Worm (Caenorhabditis elegans): ENCODE data around the gene trk-1.

trk-1 gene

DNA sequence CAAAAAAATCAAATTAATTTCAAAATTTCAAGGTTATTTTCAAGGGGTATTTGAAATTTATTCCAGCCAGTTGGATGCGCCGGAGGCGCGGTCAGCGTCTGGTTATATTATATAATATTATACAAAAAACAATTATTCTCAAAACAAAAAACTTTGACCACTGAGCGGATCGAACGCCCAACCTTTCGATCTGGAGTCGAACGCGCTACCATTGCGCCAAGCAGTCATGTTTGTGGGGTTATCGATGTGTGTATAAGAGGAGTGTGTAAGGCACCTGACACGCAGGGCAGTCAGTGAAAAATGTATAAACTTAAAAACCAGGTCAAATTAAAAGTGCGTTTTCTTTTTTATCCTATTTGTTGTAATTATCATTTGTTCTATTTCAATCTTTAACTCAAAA is 6.7 kb downstream of the trk-1 start (continued):
- TF ChIP-seq hlh-12 (tag; optimal IDR thresholded peaks at IDR 0.05) (no peak), ztf-26 (tag; optimal IDR thresholded peaks at IDR 0.05) (no peak), sptf-2 (GFP tag; optimal IDR thresholded peaks at IDR 0.05) (no peak), dox-1 (GFP tag; IDR thresholded peaks at IDR 0.05) (peak; percentile 58), egrh-3 (GFP tag; IDR thresholded peaks at IDR 0.05) (no peak), F37B4.10 (GFP tag; IDR thresholded peaks at IDR 0.05) (no peak), somi-1 (GFP tag; optimal IDR thresholded peaks at IDR 0.05) (no peak), let-526 (GFP tag; IDR thresholded peaks at IDR 0.05) (no peak), madf-8 (GFP tag; conservative IDR thresholded peaks at IDR 0.05) (no peak), K12H6.12 (tag; optimal IDR thresholded peaks at IDR 0.05) (no peak), Y95B8A.8 (GFP tag; IDR thresholded peaks at IDR 0.05) (no peak), ztf-18 (tag; optimal IDR thresholded peaks at IDR 0.05) (peak; percentile 34), rpc-1 (optimal IDR thresholded peaks at IDR 0.05) (peak; percentile 62), rpc-1 (tag; optimal IDR thresholded peaks at IDR 0.05) (peak; percentile 78)

DNA sequence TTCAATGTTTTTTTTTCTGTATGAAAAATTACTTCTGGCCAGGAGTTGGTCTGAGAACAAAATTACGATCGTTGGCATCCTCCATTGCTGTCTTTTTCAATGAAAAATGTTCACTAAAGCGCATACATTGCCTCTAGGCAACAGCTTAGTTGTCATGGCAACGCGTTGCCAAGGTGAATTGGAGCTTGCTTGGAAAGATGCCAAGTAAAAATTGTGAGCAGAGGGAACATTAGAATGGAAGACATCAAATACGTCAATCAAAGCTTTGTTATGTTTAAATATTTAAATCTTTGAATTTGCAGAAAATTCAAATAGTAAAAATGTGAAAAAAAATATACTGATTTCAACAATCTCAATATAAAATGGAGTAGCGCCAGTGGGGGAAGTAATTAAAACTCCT is 10.7 kb downstream of the trk-1 start, which contains the start of gene dylt-2:
TSS of gene dylt-2 (minus strand) at position 101 of the 400 bp plus-strand sequence.
- TF ChIP-seq lin-35 (GFP tag; optimal IDR thresholded peaks at IDR 0.05) (no peak), ceh-79 (tag; optimal IDR thresholded peaks at IDR 0.05) (no peak), sdz-38 (tag; optimal IDR thresholded peaks at IDR 0.05) (no peak), nfya-1 (tag; optimal IDR thresholded peaks at IDR 0.05; ENCODE audit: borderline replicate concordance, insufficient read depth) (no peak), unc-130 (GFP tag; optimal IDR thresholded peaks at IDR 0.05) (no peak), bed-1 (GFP tag; IDR thresholded peaks at IDR 0.05) (no peak), dox-1 (GFP tag; IDR thresholded peaks at IDR 0.05) (no peak), mxl-1 (tag; optimal IDR thresholded peaks at IDR 0.05) (no peak), K12H6.12 (tag; optimal IDR thresholded peaks at IDR 0.05) (no peak), sptf-2 (GFP tag; optimal IDR thresholded peaks at IDR 0.05) (no peak), cebp-2 (GFP tag; IDR thresholded peaks at IDR 0.05) (no peak), pbrm-1 (GFP tag; IDR thresholded peaks at IDR 0.05) (no peak), F33H1.4 (GFP tag; IDR thresholded peaks at IDR 0.05) (no peak), lin-54 (GFP tag; optimal IDR thresholded peaks at IDR 0.05) (no peak), ZK185.1 (tag; optimal IDR thresholded peaks at IDR 0.05; ENCODE audit: poor library complexity, severe bottlenecking) (no peak), nfyb-1 (GFP tag; IDR thresholded peaks at IDR 0.05) (no peak)

DNA sequence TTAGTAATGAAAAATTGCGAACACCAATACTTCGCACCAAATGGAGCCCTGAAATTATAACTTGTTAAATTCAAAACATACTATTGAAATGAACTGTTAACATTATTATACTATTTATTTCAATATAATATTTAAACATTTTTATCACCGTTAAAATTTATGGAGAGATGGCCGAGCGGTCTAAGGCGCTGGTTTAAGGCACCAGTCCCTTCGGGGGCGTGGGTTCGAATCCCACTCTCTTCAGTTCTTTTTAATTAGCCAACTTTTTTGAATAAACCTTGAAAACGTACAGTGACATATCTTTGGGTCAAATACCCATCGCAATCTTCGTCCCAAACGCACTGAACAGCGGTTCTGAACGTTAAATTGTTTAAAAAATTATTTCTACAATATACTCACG is 11.4 kb downstream of the trk-1 start:
- TF ChIP-seq sdz-38 (tag; optimal IDR thresholded peaks at IDR 0.05) (no peak), F57C9.4 (tag; optimal IDR thresholded peaks at IDR 0.05) (peak; percentile 6), sea-2 (GFP tag; IDR thresholded peaks at IDR 0.05) (no peak), T07F8.4 (tag; optimal IDR thresholded peaks at IDR 0.05) (no peak), F52B5.7 (tag; optimal IDR thresholded peaks at IDR 0.05) (no peak), egl-44 (GFP tag; IDR thresholded peaks at IDR 0.05) (0 out of 2 replicates have a peak, but pooled peaks have one; percentile 58), snpc-1.1 (tag; optimal IDR thresholded peaks at IDR 0.05; ENCODE audit: insufficient read depth) (peak; percentile 25), ztf-26 (tag; optimal IDR thresholded peaks at IDR 0.05) (peak; percentile 41), hrde-1 (tag; optimal IDR thresholded peaks at IDR 0.05; ENCODE audit: borderline replicate concordance) (no peak), athp-1 (tag; optimal IDR thresholded peaks at IDR 0.05) (no peak), sptf-2 (GFP tag; optimal IDR thresholded peaks at IDR 0.05) (no peak), lin-26 (GFP tag; IDR thresholded peaks at IDR 0.05) (peak; percentile 75; the same call in 1 of the 2 replicates), lir-1 (GFP tag; conservative IDR thresholded peaks at IDR 0.05) (no peak), ceh-91 (GFP tag; IDR thresholded peaks at IDR 0.05) (no peak), cebp-1 (GFP tag; IDR thresholded peaks at IDR 0.05) (no peak), cebp-1 (tag; optimal IDR thresholded peaks at IDR 0.05) (peak; percentile 43), ama-1 (optimal IDR thresholded peaks at IDR 0.05) (no peak), ama-1 (GFP tag; optimal IDR thresholded peaks at IDR 0.05) (no peak), bed-1 (GFP tag; IDR thresholded peaks at IDR 0.05) (no peak), dox-1 (GFP tag; IDR thresholded peaks at IDR 0.05) (peak; percentile 46; the same call in 1 of the 2 replicates), repo-1 (tag; optimal IDR thresholded peaks at IDR 0.05) (peak; percentile 35), F22D6.2 (tag; optimal IDR thresholded peaks at IDR 0.05) (no peak), nhr-179 (tag; optimal IDR thresholded peaks at IDR 0.05) (no peak), attf-5 (GFP tag; optimal IDR thresholded peaks at IDR 0.05) (no peak), attf-6 (GFP tag; IDR thresholded peaks at IDR 0.05) (no peak), mcd-1 (GFP tag; IDR thresholded peaks at IDR 0.05) (no peak), hlh-12 (tag; optimal IDR thresholded peaks at IDR 0.05) (peak; percentile 13)

Data from whole organism, young adult.